Worm (Caenorhabditis elegans) whole organism, L1 larva: ENCODE results near the gene C27A2.8.

Experiments used
- aly-2 ChIP-seq: fragments of 150-350 bp; optimal IDR thresholded peaks from 2 replicates; lab custom pipeline; 2014; ENCODE audit warnings: missing biosample characterization, missing genetic modification characterization
- ceh-63 ChIP-seq: fragments of 200-800 bp; sonication (Bioruptor generic); optimal IDR thresholded peaks from 2 replicates; lab custom pipeline; 2018; ENCODE audit warnings: mild to moderate bottlenecking, missing genetic modification characterization, missing compliant biosample characterization
- egl-27 ChIP-seq, 2 experiments: fragments of 150-350 bp in 1 of 2; sonication (generic microtip); optimal IDR thresholded peaks; 3 replicates each; lab custom pipeline; 2017 to 2018; ENCODE audit warnings: missing biosample characterization in 2 of 2, missing genetic modification characterization in 2 of 2, missing genetic modification reagents in 2 of 2
- lin-39 ChIP-seq: fragments of 150-350 bp; optimal IDR thresholded peaks from 2 replicates; lab custom pipeline; 2014; ENCODE audit warnings: missing biosample characterization, missing genetic modification reagents, missing genetic modification characterization
- lsy-2 ChIP-seq, 2 experiments: fragments of 150-350 bp; optimal IDR thresholded peaks; 2 replicates each; lab custom pipeline; 2014; ENCODE audit warnings: missing biosample characterization in 2 of 2, missing genetic modification characterization in 2 of 2
- unc-130 ChIP-seq: fragments of 150-350 bp; optimal IDR thresholded peaks from 2 replicates; lab custom pipeline; 2017; ENCODE audit warnings: missing biosample characterization, missing genetic modification characterization, inconsistent platforms
- ztf-11 ChIP-seq, 2 experiments: sonication (generic microtip); optimal IDR thresholded peaks; 2 replicates each; lab custom pipeline; 2016 to 2017; ENCODE audit warnings: missing genetic modification characterization in 2 of 2, missing biosample characterization in 1 of 2, missing compliant biosample characterization in 1 of 2

ce11 chrII:5091640-5092243, 23.9 kb upstream of the C27A2.8 start, which contains the start of gene pld-1:
- TF ChIP-seq unc-130 (no peak), lsy-2 (tag; optimal IDR thresholded peaks at IDR 0.05; lab: Kevin White, UChicago) (no peak), ztf-11 (tag; optimal IDR thresholded peaks at IDR 0.05; lab: Kevin White, UChicago) (no peak), egl-27 (tag; optimal IDR thresholded peaks at IDR 0.05; lab: Kevin White, UChicago) (no peak), aly-2 (tag; lab: Kevin White, UChicago) (no peak), ceh-63 (GFP tag; lab: Kevin White, UChicago) (no peak), lin-39 (tag; lab: Kevin White, UChicago) (no peak)
